Worm (Caenorhabditis elegans) whole organism, L4/young adult: ENCODE data around the gene K11H3.5.

ENCODE experiments used
- W03F9.2 ChIP-seq: fragments of 150-350 bp; optimal IDR thresholded peaks from 2 replicates; lab custom pipeline; 2014; ENCODE audit warnings: missing biosample characterization, missing genetic modification characterization
- dao-5 ChIP-seq: sonication (generic microtip); optimal IDR thresholded peaks from 2 replicates; lab custom pipeline; 2016; ENCODE audit warnings: missing genotype, missing genetic modification characterization, moderate library complexity, missing compliant biosample characterization
- him-1 ChIP-seq: sonication (generic microtip); optimal IDR thresholded peaks from 2 replicates; lab custom pipeline; 2016; ENCODE audit warnings: missing genotype, missing genetic modification reagents, missing genetic modification characterization, missing compliant biosample characterization

DNA sequence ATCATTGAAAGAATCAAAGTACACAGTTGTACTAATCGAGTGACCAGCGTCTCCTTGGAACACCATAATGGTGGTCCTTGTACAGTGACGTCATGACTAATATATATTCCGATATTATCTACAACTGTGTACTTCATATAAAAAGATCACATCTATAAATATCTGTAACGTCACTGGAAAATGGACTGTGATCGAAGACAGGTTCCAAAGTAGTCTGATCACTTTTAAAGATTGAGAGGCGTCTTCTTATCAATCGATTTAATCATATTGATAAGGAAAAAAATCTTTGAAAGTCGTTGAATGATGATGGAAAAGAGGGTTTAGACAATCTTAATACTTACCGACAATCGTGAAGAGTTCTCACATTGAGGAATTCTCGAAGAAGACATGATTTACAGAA lies 14.5 kb downstream of the K11H3.5 start:
- TF ChIP-seq him-1 (tag; lab: Kevin White, UChicago), result no peak
- TF ChIP-seq W03F9.2 (tag; lab: Kevin White, UChicago), result no peak
- no peak for TF ChIP-seq dao-5 (tag; lab: Kevin White, UChicago)
